Fruit fly (Drosophila melanogaster) whole organism: ENCODE measurements around the gene CG14341.

ENCODE experiments used
- CG8478 ChIP-seq: fragments of >200 bp; optimal IDR thresholded peaks from 2 replicates; lab custom pipeline; 2018; ENCODE audit warnings: inconsistent platforms
- Dll ChIP-seq: fragments of >200 bp; optimal IDR thresholded peaks from 2 replicates; lab custom pipeline; 2017
- EcR ChIP-seq, 2 experiments: fragments of >200 bp; optimal IDR thresholded peaks; 2 replicates each; lab custom pipeline; 2017; ENCODE audit warnings: missing biosample characterization in 2 of 2, missing genetic modification characterization in 2 of 2, missing genetic modification reagents in 2 of 2
- pan ChIP-seq: fragments of >200 bp; optimal IDR thresholded peaks from 2 replicates; lab custom pipeline; 2017
- psq ChIP-seq: fragments of >200 bp; optimal IDR thresholded peaks from 2 replicates; lab custom pipeline; 2017
- usp ChIP-seq: fragments of >200 bp; optimal IDR thresholded peaks from 2 replicates; lab custom pipeline; 2017; ENCODE audit warnings: missing biosample characterization, missing genetic modification characterization, mixed read lengths

CG14341 gene

DNA sequence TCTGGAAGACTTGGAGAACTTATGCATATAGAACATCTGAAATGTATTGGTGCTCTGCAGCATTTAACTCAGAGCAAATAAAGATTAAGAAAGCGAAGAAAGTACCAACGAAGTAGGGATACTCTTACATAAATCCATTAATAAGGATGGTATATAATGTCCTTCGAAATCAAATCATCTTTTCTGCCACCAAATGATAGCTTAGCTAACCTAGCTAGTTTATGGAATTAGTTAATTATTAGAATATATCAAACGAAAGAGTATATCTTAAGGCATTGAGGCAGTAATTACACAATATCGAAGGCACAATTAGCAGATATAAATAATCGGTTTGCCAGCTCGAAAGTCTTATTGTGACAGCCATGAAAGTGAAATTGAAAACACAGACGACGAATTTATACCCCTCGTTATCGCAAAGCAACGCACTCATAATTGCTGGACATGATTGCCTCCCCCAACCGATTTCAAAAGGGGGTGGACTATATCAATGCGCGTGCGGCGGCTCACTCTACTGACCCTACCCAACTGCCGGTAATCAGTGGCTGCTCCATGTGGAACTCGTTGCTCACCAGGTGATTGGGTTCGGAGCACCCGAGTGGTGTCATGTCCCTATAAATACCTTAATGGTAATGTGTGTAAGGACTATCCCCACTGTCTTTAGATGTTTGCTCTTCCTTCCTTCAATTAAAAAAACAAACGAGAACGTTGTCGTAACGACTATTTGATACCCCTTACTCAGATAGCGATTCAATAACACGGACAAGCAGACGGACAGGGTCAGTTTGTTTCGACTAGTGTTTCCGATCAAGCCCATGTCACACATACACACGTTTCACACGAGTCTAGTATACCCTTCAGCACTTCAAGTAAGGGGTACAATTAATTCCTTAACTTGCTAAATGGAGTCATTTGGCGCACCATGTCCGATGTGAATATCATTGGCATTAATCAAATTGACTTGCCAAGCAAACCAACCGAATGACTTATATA, 21.6 kb upstream of the CG14341 start:
- TF ChIP-seq pan, result peak; percentile 75
- TF ChIP-seq psq, result no peak

DNA sequence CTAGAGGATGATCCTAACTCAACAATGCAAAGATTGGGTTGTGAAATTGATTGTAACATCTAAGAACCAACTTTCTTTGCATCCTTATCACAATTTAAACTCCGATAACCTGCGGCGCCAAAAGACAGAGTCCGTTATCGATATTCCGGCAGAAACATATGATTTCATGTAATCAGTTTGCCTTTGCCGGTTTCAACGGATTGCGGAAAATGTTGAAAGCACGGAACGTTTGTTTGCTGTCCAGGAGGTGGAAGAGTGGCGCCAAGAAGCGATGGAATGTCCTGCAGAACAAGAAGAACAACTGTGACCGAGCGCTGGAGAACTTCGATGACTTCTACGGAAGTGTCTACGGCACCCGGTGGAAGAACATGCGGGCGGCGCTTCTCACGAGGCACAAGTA, 18.6 kb upstream of the CG14341 start:
- TF ChIP-seq psq, result no peak
- TF ChIP-seq EcR (GFP tag; optimal IDR thresholded peaks at IDR 0.05; lab: Kevin White, UChicago), result no peak
- TF ChIP-seq CG8478 (lab: Kevin White, UChicago), result no peak
- TF ChIP-seq usp (GFP tag; lab: Kevin White, UChicago), result no peak
- TF ChIP-seq pan, result no peak
- no peak for TF ChIP-seq Dll

DNA sequence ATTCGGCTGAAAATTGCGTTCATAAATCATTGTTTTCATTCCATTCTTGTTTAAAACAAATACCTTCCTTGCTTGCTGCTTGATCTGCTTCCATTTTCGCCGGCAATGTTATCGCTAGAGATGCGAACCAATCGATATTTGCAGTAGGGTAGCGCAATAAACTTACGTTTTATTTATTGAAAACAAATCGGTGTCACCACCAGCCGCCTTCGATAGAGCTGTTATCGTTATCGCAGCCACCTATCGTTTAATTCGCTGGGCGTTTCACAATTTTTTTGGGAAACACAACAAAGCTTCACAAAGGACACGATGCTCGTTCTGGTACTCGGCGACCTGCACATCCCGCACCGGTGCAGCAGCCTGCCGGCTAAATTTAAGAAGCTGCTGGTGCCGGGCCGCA, 15.8 kb upstream of the CG14341 start, which contains the start of the genes Tfb4 and Vps29:
Gene Tfb4, minus strand, starts transcription at position 124 of the 400 bp plus-strand sequence.
Gene Vps29, plus strand, starts transcription at position 213 of the 400 bp plus-strand sequence.
- TF ChIP-seq EcR (GFP tag; optimal IDR thresholded peaks at IDR 0.05; lab: Kevin White, UChicago) (no peak), psq (no peak), CG8478 (lab: Kevin White, UChicago) (no peak), pan (no peak), usp (GFP tag; lab: Kevin White, UChicago) (no peak), Dll (no peak)

DNA sequence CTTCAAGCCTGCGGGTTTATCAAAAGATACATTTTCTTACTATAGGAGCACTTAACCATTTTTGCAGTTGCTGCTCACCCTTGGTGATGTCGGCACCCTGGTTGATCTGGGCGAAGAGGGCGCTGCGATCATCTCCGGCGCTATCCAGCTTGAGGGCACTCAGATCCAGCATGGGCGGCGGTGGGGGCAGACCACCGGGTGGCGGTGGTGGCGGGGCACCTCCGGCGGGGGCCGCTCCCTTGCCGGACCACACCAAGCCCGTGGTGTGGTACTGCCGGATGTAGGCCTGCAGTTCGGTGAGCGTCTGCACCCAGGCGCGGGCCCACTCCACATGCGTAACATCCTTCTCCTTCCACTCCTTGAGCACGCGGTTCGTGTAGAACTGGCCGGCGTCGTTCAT, 13.6 kb upstream of the CG14341 start:
- TF ChIP-seq EcR (GFP tag; optimal IDR thresholded peaks at IDR 0.05; lab: Kevin White, UChicago) (no peak), CG8478 (lab: Kevin White, UChicago) (no peak), usp (GFP tag; lab: Kevin White, UChicago) (no peak), Dll (no peak), psq (no peak), pan (no peak)

DNA sequence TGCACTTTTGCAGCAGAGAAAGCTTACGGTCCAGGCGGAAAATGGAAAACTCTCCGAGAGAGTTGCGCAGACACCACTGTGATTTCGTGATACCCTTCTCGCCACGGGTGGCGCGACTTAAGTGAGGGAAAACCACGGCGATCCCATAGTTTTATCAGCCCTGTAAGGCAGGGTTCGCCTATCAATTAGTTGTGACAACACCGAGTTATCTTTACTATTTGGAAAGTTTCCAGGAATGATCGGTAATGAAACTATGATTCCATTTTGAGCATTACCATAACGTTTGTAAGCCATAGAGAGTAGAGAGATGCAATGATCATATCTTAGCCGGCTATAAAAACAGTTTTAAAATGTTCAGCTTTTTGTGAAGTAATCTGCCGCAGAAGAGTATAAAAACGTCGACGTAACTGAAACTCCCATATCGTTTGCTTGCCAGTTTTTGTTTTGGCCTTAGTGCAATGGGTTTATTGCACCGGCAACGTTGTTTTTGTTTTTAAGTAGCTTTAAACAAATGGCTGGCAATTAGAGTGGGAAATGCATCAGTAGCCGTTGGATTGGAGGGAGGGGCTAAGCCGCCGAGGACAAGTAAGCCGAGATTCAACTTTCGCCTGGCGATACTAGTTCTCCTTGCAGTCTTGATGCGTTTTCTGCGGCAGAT, 9.6 kb upstream of the CG14341 start:
- TF ChIP-seq pan (no peak), CG8478 (lab: Kevin White, UChicago) (no peak), Dll (no peak), EcR (GFP tag; optimal IDR thresholded peaks at IDR 0.05; lab: Kevin White, UChicago) (no peak), usp (GFP tag; lab: Kevin White, UChicago) (no peak), psq (no peak)

DNA sequence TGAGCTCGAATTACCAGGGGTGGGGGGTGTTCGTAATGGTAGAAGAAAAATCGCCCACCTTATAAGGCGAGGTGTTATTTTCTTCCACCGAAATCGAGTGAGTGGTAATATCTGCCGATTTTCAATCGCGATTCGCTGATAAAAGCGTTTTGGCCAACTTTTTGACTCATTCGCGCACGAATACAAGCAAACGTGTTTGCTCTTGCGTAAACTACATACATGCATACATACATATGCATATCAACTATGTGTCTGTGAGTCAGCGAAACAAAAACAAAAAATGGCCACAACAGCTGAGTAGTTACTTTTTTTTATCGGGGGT, 9.0 kb upstream of the CG14341 start:
- TF ChIP-seq pan (no peak), EcR (GFP tag; optimal IDR thresholded peaks at IDR 0.05; lab: Kevin White, UChicago) (no peak), usp (GFP tag; lab: Kevin White, UChicago) (no peak), CG8478 (lab: Kevin White, UChicago) (no peak), Dll (no peak), psq (no peak)

DNA sequence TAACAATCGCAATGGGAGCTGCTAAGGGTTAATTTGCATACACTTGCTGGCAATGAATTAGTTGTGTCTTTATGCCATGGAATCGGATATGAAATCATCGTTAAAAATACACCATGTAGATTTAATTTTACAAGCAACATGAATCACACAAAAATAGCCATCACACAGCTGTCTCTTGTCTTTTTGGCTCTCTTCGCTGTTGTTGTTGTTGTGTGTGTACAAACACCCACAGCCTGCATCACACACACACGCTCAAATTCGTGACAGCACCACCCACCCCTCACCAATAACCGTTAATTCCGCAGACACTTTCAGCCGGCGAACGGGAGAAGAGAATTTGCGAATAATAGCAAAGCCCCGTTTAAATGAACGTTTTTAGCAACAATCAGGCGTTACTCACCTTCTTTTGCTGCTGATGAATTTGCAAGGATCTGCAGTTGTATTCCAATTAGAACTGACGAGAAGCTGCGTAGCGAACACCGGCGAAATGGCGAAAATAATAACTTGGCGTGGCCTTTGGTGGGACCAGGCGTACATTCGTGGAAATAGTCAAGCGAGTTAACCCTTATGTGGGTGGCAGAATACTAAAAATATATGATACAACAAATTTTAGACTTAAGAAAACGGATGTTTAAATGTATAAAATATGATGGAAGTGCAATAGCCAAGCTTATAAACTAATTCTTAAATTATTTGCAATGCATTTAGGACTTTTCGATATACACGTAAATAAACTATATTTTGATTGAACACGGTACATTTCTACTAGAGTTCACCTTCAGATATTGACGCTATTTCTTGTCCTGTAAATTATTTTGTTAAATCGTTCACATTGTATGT, 8.4 kb upstream of the CG14341 start, which contains the start of gene capt:
Gene capt, minus strand, starts transcription at position 584 of the 840 bp plus-strand sequence.
- TF ChIP-seq pan (no peak), EcR (GFP tag; optimal IDR thresholded peaks at IDR 0.05; lab: Kevin White, UChicago) (no peak), CG8478 (lab: Kevin White, UChicago) (no peak), usp (GFP tag; lab: Kevin White, UChicago) (no peak), psq (no peak), Dll (no peak)

DNA sequence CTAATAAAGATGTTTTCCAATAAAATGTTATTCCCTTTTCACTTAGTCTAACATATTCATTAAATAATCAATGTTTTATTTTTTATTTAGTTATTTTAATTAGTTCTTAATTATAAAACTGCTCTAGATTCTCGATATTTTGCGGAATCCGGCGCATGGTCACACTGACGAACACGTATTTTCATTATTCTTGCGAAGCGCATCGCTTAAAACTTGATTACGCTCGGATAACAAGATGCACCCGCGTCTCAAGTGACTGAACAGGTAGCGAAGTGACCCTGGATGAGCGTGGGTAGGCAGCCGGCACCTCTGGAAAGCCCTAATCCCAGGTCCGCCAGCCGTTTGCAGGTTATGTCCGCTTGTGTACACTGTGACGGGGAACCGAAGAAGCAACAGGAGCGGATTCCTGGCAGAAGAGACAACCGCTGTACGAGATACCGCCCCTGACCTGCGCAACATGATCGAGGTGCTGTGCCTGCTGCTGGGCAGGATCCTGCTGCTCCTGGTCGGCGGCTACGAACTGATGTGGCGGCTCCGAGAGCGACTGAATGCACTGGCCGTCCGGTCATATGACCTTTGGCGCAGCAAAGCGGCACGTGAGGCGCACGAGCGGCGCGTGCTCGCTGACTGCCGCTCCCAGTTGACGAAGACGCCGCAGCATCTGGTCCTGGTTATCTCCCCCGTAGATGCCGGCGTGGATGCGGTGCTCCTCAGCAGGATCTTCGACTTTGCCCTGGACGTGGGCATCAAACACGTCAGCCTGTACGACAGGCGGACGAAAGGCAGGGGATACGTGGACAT, 7.6 kb upstream of the CG14341 start, which contains the start of gene Tango14:
Gene Tango14, plus strand, starts transcription at position 143 of the 801 bp plus-strand sequence.
- TF ChIP-seq pan, result no peak
- no peak for TF ChIP-seq CG8478 (lab: Kevin White, UChicago)
- TF ChIP-seq usp (GFP tag; lab: Kevin White, UChicago), result no peak
- no peak for TF ChIP-seq Dll
- no peak for TF ChIP-seq EcR (GFP tag; optimal IDR thresholded peaks at IDR 0.05; lab: Kevin White, UChicago)
- no peak for TF ChIP-seq psq

DNA sequence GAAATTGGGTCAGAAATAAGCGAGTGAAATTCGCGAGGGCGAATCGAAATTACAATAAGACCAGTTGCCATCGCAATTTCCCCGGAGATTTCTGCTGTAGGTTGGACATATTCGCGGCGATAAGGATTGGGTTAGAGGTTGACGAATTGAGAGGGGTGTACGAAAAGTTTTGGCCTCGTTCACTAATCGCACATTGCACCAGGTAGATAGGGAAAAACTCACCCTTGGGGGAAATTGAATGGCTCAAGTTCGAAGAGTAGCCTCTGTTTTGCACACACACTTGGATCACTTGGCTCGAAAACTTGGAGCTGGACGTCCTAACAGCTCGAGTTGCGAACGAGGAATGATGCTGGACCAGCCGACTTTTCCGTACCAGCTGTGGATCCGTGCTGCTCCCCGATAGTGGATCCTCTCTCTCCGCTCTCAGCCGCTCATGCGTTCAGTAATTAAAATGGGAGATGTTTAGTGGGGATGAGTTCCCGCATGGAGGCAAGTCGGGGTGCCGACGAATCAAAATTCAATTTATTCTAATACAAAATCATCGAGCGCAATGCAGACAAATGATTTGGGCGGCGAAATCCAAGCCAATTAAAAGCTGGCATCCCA, 2.7 kb upstream of the CG14341 start, which contains the start of gene CG5080:
Gene CG5080, minus strand, starts transcription at position 349 of the 606 bp plus-strand sequence.
- TF ChIP-seq Dll, result no peak

DNA sequence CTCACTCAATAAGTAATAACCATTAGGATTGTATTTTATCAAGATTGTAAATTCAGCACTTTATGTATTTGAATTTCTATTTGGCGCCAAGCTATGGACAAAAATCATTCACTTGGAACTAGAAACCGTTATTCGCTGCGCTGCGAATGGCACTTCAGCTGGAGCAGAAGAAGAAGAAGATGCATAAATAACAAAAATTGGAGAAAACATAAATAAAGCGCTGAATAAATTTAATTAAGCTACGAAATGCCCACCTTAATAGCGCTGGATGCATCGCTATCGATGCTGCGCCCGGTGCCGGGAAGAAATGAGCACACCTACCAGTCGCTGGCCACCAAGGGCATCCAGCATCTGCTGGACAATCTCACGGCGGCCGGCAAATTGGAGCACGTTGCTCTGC, 2.0 kb upstream of the CG14341 start, which contains the start of gene IntS14:
Gene IntS14, plus strand, starts transcription at position 150 of the 400 bp plus-strand sequence.
- TF ChIP-seq Dll (no peak), CG8478 (lab: Kevin White, UChicago) (no peak), psq (no peak), pan (no peak), EcR (GFP tag; optimal IDR thresholded peaks at IDR 0.05; lab: Kevin White, UChicago) (no peak), usp (GFP tag; lab: Kevin White, UChicago) (no peak)
